Fruit fly (Drosophila melanogaster) whole organism, embryonic: ENCODE data around the gene CG14853.

Source experiments
- Atf-2 ChIP-seq: fragments of 200-800 bp; sonication (Bioruptor generic); optimal IDR thresholded peaks from 2 replicates; lab custom pipeline; 2016; ENCODE audit warnings: missing biosample characterization, missing genetic modification characterization
- CG10147 ChIP-seq: fragments of 200-800 bp; sonication (Bioruptor generic); optimal IDR thresholded peaks from 2 replicates; lab custom pipeline; 2019; ENCODE audit warnings: missing biosample characterization, mild to moderate bottlenecking, missing genetic modification characterization, moderate library complexity
- CG1024 ChIP-seq: fragments of 200-800 bp; sonication (Bioruptor generic); IDR thresholded peaks from 2 replicates; pipeline ENCODE4 v1.3.6; 2022; ENCODE audit warnings: missing biosample characterization, missing genetic modification characterization
- CG13123 ChIP-seq: fragments of 200-800 bp; sonication (Bioruptor generic); optimal IDR thresholded peaks from 2 replicates; lab custom pipeline; 2016; ENCODE audit warnings: missing biosample characterization, missing genetic modification characterization
- CG13624 ChIP-seq: fragments of 200-800 bp; sonication (Bioruptor generic); optimal IDR thresholded peaks from 2 replicates; lab custom pipeline; 2016; ENCODE audit warnings: missing biosample characterization, missing genetic modification characterization
- CG14014 ChIP-seq: fragments of 200-800 bp; sonication (Bioruptor generic); IDR thresholded peaks from 2 replicates; pipeline ENCODE4 v1.3.6; 2022; ENCODE audit warnings: missing biosample characterization, missing genetic modification characterization
- CG14441 ChIP-seq: fragments of 200-800 bp; sonication (Bioruptor generic); IDR thresholded peaks from 2 replicates; pipeline ENCODE4 v1.3.6; 2022; ENCODE audit warnings: missing biosample characterization, missing genetic modification characterization
- CG15696 ChIP-seq: fragments of 200-800 bp; sonication (Bioruptor generic); optimal IDR thresholded peaks from 2 replicates; lab custom pipeline; 2019; ENCODE audit warnings: missing biosample characterization, mild to moderate bottlenecking, missing genetic modification characterization, moderate library complexity
- CG17186 ChIP-seq: fragments of 200-800 bp; sonication (Bioruptor generic); optimal IDR thresholded peaks from 3 replicates; lab custom pipeline; 2017; ENCODE audit warnings: missing biosample characterization, missing genetic modification reagents, missing genetic modification characterization
- CG1832 ChIP-seq: fragments of 200-800 bp; sonication (Bioruptor generic); optimal IDR thresholded peaks from 2 replicates; lab custom pipeline; 2017; ENCODE audit warnings: missing biosample characterization, mild to moderate bottlenecking, missing genetic modification characterization, inconsistent platforms
- CG2116 ChIP-seq: fragments of 200-800 bp; sonication (Bioruptor generic); optimal IDR thresholded peaks from 3 replicates; lab custom pipeline; 2018; ENCODE audit warnings: missing biosample characterization, mild to moderate bottlenecking, missing genetic modification characterization
- CG30431 ChIP-seq: fragments of 200-800 bp; sonication (Bioruptor generic); optimal IDR thresholded peaks from 2 replicates; lab custom pipeline; 2017; ENCODE audit warnings: missing biosample characterization, missing genetic modification characterization
- CG31224 ChIP-seq: fragments of 200-800 bp; sonication (Bioruptor generic); IDR thresholded peaks from 2 replicates; pipeline ENCODE4 v1.3.6; 2022; ENCODE audit warnings: missing biosample characterization, missing genetic modification characterization
- CG3163 ChIP-seq: fragments of 200-800 bp; sonication (Bioruptor generic); optimal IDR thresholded peaks from 3 replicates; lab custom pipeline; 2016; ENCODE audit warnings: missing biosample characterization, missing genetic modification characterization
- CG33557 ChIP-seq: fragments of 200-800 bp; sonication (Bioruptor generic); optimal IDR thresholded peaks from 2 replicates; lab custom pipeline; 2019; ENCODE audit warnings: missing biosample characterization, mild to moderate bottlenecking, missing genetic modification characterization, moderate library complexity
- CG3726 ChIP-seq: fragments of 200-800 bp; sonication (Bioruptor generic); IDR thresholded peaks from 3 replicates; pipeline ENCODE4, ENCODE4 v1.3.6; 2022; ENCODE audit warnings: missing biosample characterization, missing genetic modification characterization
- CG4282 ChIP-seq: fragments of 200-800 bp; sonication (Bioruptor generic); optimal IDR thresholded peaks from 2 replicates; lab custom pipeline; 2016; ENCODE audit warnings: missing biosample characterization, missing genetic modification characterization
- CG43689 ChIP-seq: fragments of 200-800 bp; sonication (Bioruptor generic); IDR thresholded peaks from 2 replicates; pipeline ENCODE4 v1.3.6; 2022; ENCODE audit warnings: missing biosample characterization, missing genetic modification characterization
- CG4707 ChIP-seq: fragments of 200-800 bp; sonication (Bioruptor generic); optimal IDR thresholded peaks from 2 replicates; lab custom pipeline; 2018; ENCODE audit warnings: missing biosample characterization, mild to moderate bottlenecking, missing genetic modification characterization, moderate library complexity
- CG6272 ChIP-seq: fragments of 200-800 bp; sonication (Bioruptor generic); IDR thresholded peaks from 2 replicates; pipeline ENCODE4 v1.3.6; 2022; ENCODE audit warnings: missing biosample characterization, missing genetic modification characterization
- CG6689 ChIP-seq: fragments of 200-800 bp; sonication (Bioruptor generic); IDR thresholded peaks from 2 replicates; pipeline ENCODE4 v1.3.6; 2022; ENCODE audit warnings: missing biosample characterization, missing genetic modification characterization
- CG7271 ChIP-seq: fragments of 200-800 bp; sonication (Bioruptor generic); optimal IDR thresholded peaks from 2 replicates; lab custom pipeline; 2018; ENCODE audit warnings: missing biosample characterization, mild to moderate bottlenecking, missing genetic modification characterization, moderate library complexity
- CG7963 ChIP-seq: fragments of 200-800 bp; sonication (Bioruptor generic); IDR thresholded peaks from 3 replicates; pipeline ENCODE4 v1.3.6; 2022; ENCODE audit warnings: missing biosample characterization, missing genetic modification characterization; ENCODE audit not compliant: partially characterized antibody
- Dp ChIP-seq: fragments of 200-800 bp; sonication (Bioruptor generic); optimal IDR thresholded peaks from 2 replicates; lab custom pipeline; 2018; ENCODE audit warnings: missing biosample characterization, mild to moderate bottlenecking, missing genetic modification characterization, moderate library complexity
- Ets97D ChIP-seq: fragments of 200-800 bp; sonication (Bioruptor generic); optimal IDR thresholded peaks from 3 replicates; lab custom pipeline; 2016; ENCODE audit warnings: missing biosample characterization, missing genetic modification characterization
- HHEX ChIP-seq: fragments of 200-800 bp; sonication (Bioruptor generic); optimal IDR thresholded peaks from 3 replicates; lab custom pipeline; 2017; ENCODE audit warnings: missing biosample characterization, mild to moderate bottlenecking, missing genetic modification characterization, missing genetic modification reagents
- HLHmδ ChIP-seq: fragments of 200-800 bp; sonication (Bioruptor generic); optimal IDR thresholded peaks from 2 replicates; lab custom pipeline; 2018; ENCODE audit warnings: missing biosample characterization, mild to moderate bottlenecking, missing genetic modification characterization, moderate library complexity
- Hey ChIP-seq: fragments of 200-800 bp; sonication (Bioruptor generic); optimal IDR thresholded peaks from 3 replicates; lab custom pipeline; 2018; ENCODE audit warnings: missing biosample characterization, mild to moderate bottlenecking, missing genetic modification characterization
- Hmr ChIP-seq: fragments of 200-800 bp; sonication (Bioruptor generic); optimal IDR thresholded peaks from 3 replicates; lab custom pipeline; 2017; ENCODE audit warnings: mild to moderate bottlenecking, missing biosample characterization, missing genetic modification reagents, missing genetic modification characterization
- Lim3 ChIP-seq: fragments of 200-800 bp; sonication (Bioruptor generic); IDR thresholded peaks from 2 replicates; pipeline ENCODE4 v1.3.6; 2022; ENCODE audit warnings: missing biosample characterization, missing genetic modification characterization
- MESR4 ChIP-seq: fragments of 200-800 bp; sonication (Bioruptor generic); optimal IDR thresholded peaks from 2 replicates; lab custom pipeline; 2018; ENCODE audit warnings: missing biosample characterization, mild to moderate bottlenecking, missing genetic modification characterization, moderate library complexity
- NFAT ChIP-seq: fragments of 200-800 bp; sonication (Bioruptor generic); IDR thresholded peaks from 2 replicates; pipeline ENCODE4 v1.3.6; 2022; ENCODE audit warnings: missing biosample characterization, missing genetic modification characterization
- Opbp ChIP-seq: fragments of 200-800 bp; sonication (Bioruptor generic); IDR thresholded peaks from 3 replicates; pipeline ENCODE4 v1.3.6; 2022; ENCODE audit warnings: missing biosample characterization, missing genetic modification characterization; ENCODE audit not compliant: partially characterized antibody
- Pdp1 ChIP-seq, 2 experiments: fragments of 200-800 bp; sonication (Bioruptor generic); optimal IDR thresholded peaks; 3 replicates each; lab custom pipeline; 2016; ENCODE audit warnings: missing biosample characterization in 2 of 2, missing genetic modification characterization in 2 of 2, mild to moderate bottlenecking in 1 of 2, moderate library complexity in 1 of 2
- Sox102F ChIP-seq: fragments of 200-800 bp; sonication (Bioruptor generic); optimal IDR thresholded peaks from 2 replicates; lab custom pipeline; 2018; ENCODE audit warnings: missing biosample characterization, mild to moderate bottlenecking, missing genetic modification characterization, moderate library complexity
- bbx ChIP-seq: fragments of 200-800 bp; sonication (Bioruptor generic); IDR thresholded peaks from 2 replicates; pipeline ENCODE4 v1.3.6; 2022; ENCODE audit warnings: missing biosample characterization, missing genetic modification characterization; ENCODE audit not compliant: partially characterized antibody
- cas ChIP-seq: fragments of 200-800 bp; sonication (Bioruptor generic); IDR thresholded peaks from 2 replicates; pipeline ENCODE4 v1.3.6; 2022; ENCODE audit warnings: missing biosample characterization, missing genetic modification characterization
- dimm ChIP-seq: fragments of 200-800 bp; sonication (Bioruptor generic); IDR thresholded peaks from 2 replicates; pipeline ENCODE4 v1.3.6; 2022; ENCODE audit warnings: missing biosample characterization, missing genetic modification characterization
- gfzf ChIP-seq: fragments of 200-800 bp; sonication (Bioruptor generic); optimal IDR thresholded peaks from 2 replicates; lab custom pipeline; 2016; ENCODE audit warnings: missing biosample characterization, mild to moderate bottlenecking, missing genetic modification characterization, moderate library complexity
- gro ChIP-seq: fragments of 200-800 bp; sonication (Bioruptor generic); optimal IDR thresholded peaks from 2 replicates; lab custom pipeline; 2016; ENCODE audit warnings: missing biosample characterization, missing genetic modification characterization
- gt ChIP-seq: fragments of 200-800 bp; sonication (Bioruptor generic); IDR thresholded peaks from 2 replicates; pipeline ENCODE4 v1.3.6; 2022; ENCODE audit warnings: missing biosample characterization, missing genetic modification characterization
- luna ChIP-seq: fragments of 200-800 bp; sonication (Bioruptor generic); optimal IDR thresholded peaks from 2 replicates; lab custom pipeline; 2016; ENCODE audit warnings: missing biosample characterization, missing genetic modification characterization
- maf-S ChIP-seq: fragments of 200-800 bp; sonication (Bioruptor generic); optimal IDR thresholded peaks from 2 replicates; lab custom pipeline; 2016; ENCODE audit warnings: missing biosample characterization, missing genetic modification characterization
- nom ChIP-seq: fragments of 200-800 bp; sonication (Bioruptor generic); optimal IDR thresholded peaks from 2 replicates; lab custom pipeline; 2017; ENCODE audit warnings: missing biosample characterization, missing genetic modification characterization, mild to moderate bottlenecking, moderate library complexity, missing genetic modification reagents
- pros ChIP-seq: fragments of 200-800 bp; sonication (Bioruptor generic); optimal IDR thresholded peaks from 3 replicates; lab custom pipeline; 2019; ENCODE audit warnings: missing biosample characterization, mild to moderate bottlenecking, missing genetic modification characterization, moderate library complexity
- tap ChIP-seq: fragments of 200-800 bp; optimal IDR thresholded peaks from 3 replicates; lab custom pipeline; 2019; ENCODE audit warnings: missing biosample characterization, mild to moderate bottlenecking, missing genetic modification characterization, moderate library complexity
- tna ChIP-seq: fragments of 200-800 bp; sonication (Bioruptor generic); IDR thresholded peaks from 2 replicates; pipeline ENCODE4 v1.3.6; 2022; ENCODE audit warnings: missing biosample characterization, missing genetic modification characterization; ENCODE audit not compliant: partially characterized antibody
- trh ChIP-seq: fragments of 200-800 bp; sonication (Bioruptor generic); optimal IDR thresholded peaks from 2 replicates; lab custom pipeline; 2016; ENCODE audit warnings: missing biosample characterization, missing genetic modification characterization

CG14853 gene

dm6 chr3R:14608892-14609692, at the start of gene CG14853 (continued):
- TF ChIP-seq gfzf (GFP tag; lab: Kevin White, UChicago) = no peak
- peak; percentile 25 for TF ChIP-seq CG33557 (GFP tag; lab: Kevin White, UChicago)
- TF ChIP-seq bbx (GFP tag; lab: Robert Waterston, UW) = no peak
- TF ChIP-seq gro (GFP tag; lab: Kevin White, UChicago) = no peak
- peak; percentile 58 for TF ChIP-seq CG43689 (GFP tag; lab: Robert Waterston, UW)
- TF ChIP-seq CG17186 (GFP tag; lab: Kevin White, UChicago) = peak; percentile 40
- TF ChIP-seq Dp (GFP tag; lab: Kevin White, UChicago) = no peak
- peak; percentile 68 for TF ChIP-seq Hmr (GFP tag; lab: Kevin White, UChicago)
- TF ChIP-seq Sox102F (GFP tag; lab: Kevin White, UChicago) = peak; percentile 97
- TF ChIP-seq tna (GFP tag; lab: Robert Waterston, UW) = no peak
- no peak for TF ChIP-seq maf-S (GFP tag; lab: Kevin White, UChicago)
- TF ChIP-seq CG15696 = no peak
- TF ChIP-seq CG7963 (GFP tag; lab: Robert Waterston, UW) = no peak
- peak; percentile 74 for TF ChIP-seq CG14014 (GFP tag; lab: Robert Waterston, UW)
- no peak for TF ChIP-seq luna (GFP tag; lab: Kevin White, UChicago)
- no peak for TF ChIP-seq MESR4 (GFP tag; lab: Kevin White, UChicago)
- TF ChIP-seq dimm (GFP tag; lab: Robert Waterston, UW) = peak; percentile 17; the same call in 1 of the 2 replicates
- peak; percentile 34 for TF ChIP-seq Hey (tag; lab: Kevin White, UChicago)
- no peak for TF ChIP-seq CG10147 (GFP tag; lab: Kevin White, UChicago)
- peak; percentile 56 for TF ChIP-seq CG30431 (GFP tag; lab: Kevin White, UChicago)
- TF ChIP-seq Pdp1 (GFP tag; optimal IDR thresholded peaks at IDR 0.05; lab: Kevin White, UChicago) = peak in 1 of 2 experiments; percentile 45
- peak; percentile 48 for TF ChIP-seq CG7271
- TF ChIP-seq Ets97D = peak; percentile 97
- TF ChIP-seq CG14441 = peak; percentile 75
- no peak for TF ChIP-seq Atf-2 (GFP tag; lab: Kevin White, UChicago)
- peak; percentile 53 for TF ChIP-seq CG2116 (GFP tag; lab: Kevin White, UChicago)
- TF ChIP-seq CG1024 (GFP tag; lab: Robert Waterston, UW) = no peak
- TF ChIP-seq CG6272 (GFP tag; lab: Robert Waterston, UW) = no peak
- peak; percentile 57 for TF ChIP-seq HHEX (GFP tag; lab: Kevin White, UChicago)
- TF ChIP-seq CG31224 (GFP tag; lab: Robert Waterston, UW) = peak; percentile 7; the same call in 1 of the 2 replicates
- no peak for TF ChIP-seq nom (GFP tag; lab: Kevin White, UChicago)
- TF ChIP-seq pros (GFP tag; lab: Kevin White, UChicago) = no peak
- no peak for TF ChIP-seq CG3726
- TF ChIP-seq cas (GFP tag; lab: Robert Waterston, UW) = 0 out of 2 replicates have a peak, but pooled peaks have one; percentile 21
- TF ChIP-seq Opbp (GFP tag; lab: Robert Waterston, UW) = no peak
- 0 out of 2 replicates have a peak, but pooled peaks have one; percentile 37 for TF ChIP-seq gt (GFP tag; lab: Robert Waterston, UW)
- TF ChIP-seq CG3163 (GFP tag; lab: Kevin White, UChicago) = peak; percentile 9
- peak; percentile 77 for TF ChIP-seq CG6689 (GFP tag; lab: Robert Waterston, UW)
- peak; percentile 33 for TF ChIP-seq CG13123 (GFP tag; lab: Kevin White, UChicago)
- peak; percentile 40 for TF ChIP-seq trh (GFP tag; lab: Kevin White, UChicago)
- no peak for TF ChIP-seq CG1832
- TF ChIP-seq NFAT (GFP tag; lab: Robert Waterston, UW) = peak; percentile 56; the same call in 1 of the 2 replicates
- TF ChIP-seq HLHmδ (GFP tag; lab: Kevin White, UChicago) = peak; percentile 81
- TF ChIP-seq tap (tag; lab: Kevin White, UChicago) = peak; percentile 34
- peak; percentile 70 for TF ChIP-seq CG4707 (GFP tag; lab: Kevin White, UChicago)
- no peak for TF ChIP-seq CG4282 (GFP tag; lab: Kevin White, UChicago)
- TF ChIP-seq Lim3 (GFP tag; lab: Robert Waterston, UW) = no peak
- TF ChIP-seq CG13624 (GFP tag; lab: Kevin White, UChicago) = no peak
